Fruit fly (Drosophila melanogaster): Measurements from ENCODE around the gene CG31674.

Gene CG31674

dm6 chr2L:20835501-20835900, 4.4 kb downstream of the CG31674 start, which contains the start of gene Oseg5:
Oseg5 (minus strand) TSS chr2L:20835840.
- TF ChIP-seq CG16815 (GFP tag; optimal IDR thresholded peaks at IDR 0.05) (no peak), Hr78 (GFP tag; optimal IDR thresholded peaks at IDR 0.05) (no peak), Opbp (GFP tag; IDR thresholded peaks at IDR 0.05; ENCODE audit: partially characterized antibody) (no peak), CG10654 (GFP tag; optimal IDR thresholded peaks at IDR 0.05) (no peak), Oli (tag; optimal IDR thresholded peaks at IDR 0.05) (no peak), CG17361 (GFP tag; IDR thresholded peaks at IDR 0.05) (no peak), CG8478 (optimal IDR thresholded peaks at IDR 0.05) (no peak), knrl (GFP tag; IDR thresholded peaks at IDR 0.05; ENCODE audit: partially characterized antibody) (no peak), CG14050 (GFP tag; IDR thresholded peaks at IDR 0.05) (no peak), CG31365 (tag; optimal IDR thresholded peaks at IDR 0.05) (no peak), Sry-β (GFP tag; optimal IDR thresholded peaks at IDR 0.05) (no peak), CG13624 (GFP tag; optimal IDR thresholded peaks at IDR 0.05) (no peak), CG9876 (GFP tag; optimal IDR thresholded peaks at IDR 0.05) (no peak), Ets65A (GFP tag) (no peak), CG6254 (GFP tag; optimal IDR thresholded peaks at IDR 0.05) (no peak), PHDP (tag; optimal IDR thresholded peaks at IDR 0.05) (no peak), kay (GFP tag; optimal IDR thresholded peaks at IDR 0.05) (no peak), CTCF (GFP tag; optimal IDR thresholded peaks at IDR 0.05) (peak; percentile 78), sug (tag; optimal IDR thresholded peaks at IDR 0.05) (peak; percentile 15), Hr39 (optimal IDR thresholded peaks at IDR 0.05) (no peak), CG15073 (GFP tag; optimal IDR thresholded peaks at IDR 0.05) (no peak), fd96Cb (tag; optimal IDR thresholded peaks at IDR 0.05) (no peak), emc (GFP tag; optimal IDR thresholded peaks at IDR 0.05) (no peak), CG12299 (tag; optimal IDR thresholded peaks at IDR 0.05) (no peak), B-H2 (GFP tag; optimal IDR thresholded peaks at IDR 0.05) (no peak), phol (tag; optimal IDR thresholded peaks at IDR 0.05) (peak; percentile 67), cwo (GFP tag; optimal IDR thresholded peaks at IDR 0.05) (no peak), gcm2 (GFP tag; optimal IDR thresholded peaks at IDR 0.05) (no peak), CG4617 (GFP tag; optimal IDR thresholded peaks at IDR 0.05; ENCODE audit: borderline replicate concordance) (no peak), dati (GFP tag; IDR thresholded peaks at IDR 0.05) (no peak), gt (GFP tag; IDR thresholded peaks at IDR 0.05) (no peak), CG17612 (GFP tag; IDR thresholded peaks at IDR 0.05) (no peak), CG10209 (GFP tag; optimal IDR thresholded peaks at IDR 0.05) (no peak), pan (optimal IDR thresholded peaks at IDR 0.05) (no peak), pan (GFP tag; optimal IDR thresholded peaks at IDR 0.05 in 1 of 2, IDR thresholded peaks at IDR 0.05 in 1 of 2) (no peak), CG32767 (GFP tag; IDR thresholded peaks at IDR 0.05) (no peak), pita (GFP tag; optimal IDR thresholded peaks at IDR 0.05) (peak; percentile 54), Max (GFP tag; optimal IDR thresholded peaks at IDR 0.05) (no peak), CG8944 (GFP tag; optimal IDR thresholded peaks at IDR 0.05) (no peak), CG15696 (tag; optimal IDR thresholded peaks at IDR 0.05) (no peak), crc (GFP tag; optimal IDR thresholded peaks at IDR 0.05) (no peak), CG31388 (GFP tag; optimal IDR thresholded peaks at IDR 0.05) (no peak), stwl (tag; optimal IDR thresholded peaks at IDR 0.05) (peak; percentile 1), Mad (GFP tag; optimal IDR thresholded peaks at IDR 0.05) (no peak), salm (tag; optimal IDR thresholded peaks at IDR 0.05) (no peak), Xbp1 (GFP tag; optimal IDR thresholded peaks at IDR 0.05) (no peak), sob (GFP tag; IDR thresholded peaks at IDR 0.05) (no peak), Dref (GFP tag; IDR thresholded peaks at IDR 0.05) (no peak), HHEX (GFP tag; optimal IDR thresholded peaks at IDR 0.05) (no peak), CG17802 (tag; optimal IDR thresholded peaks at IDR 0.05) (no peak), H15 (GFP tag; IDR thresholded peaks at IDR 0.05) (no peak), CG9215 (GFP tag; IDR thresholded peaks at IDR 0.05) (no peak), CG2202 (tag; optimal IDR thresholded peaks at IDR 0.05) (no peak)

Data from whole organism, embryonic.